Fruit fly (Drosophila melanogaster): ENCODE data around the gene CG3909.

DNA sequence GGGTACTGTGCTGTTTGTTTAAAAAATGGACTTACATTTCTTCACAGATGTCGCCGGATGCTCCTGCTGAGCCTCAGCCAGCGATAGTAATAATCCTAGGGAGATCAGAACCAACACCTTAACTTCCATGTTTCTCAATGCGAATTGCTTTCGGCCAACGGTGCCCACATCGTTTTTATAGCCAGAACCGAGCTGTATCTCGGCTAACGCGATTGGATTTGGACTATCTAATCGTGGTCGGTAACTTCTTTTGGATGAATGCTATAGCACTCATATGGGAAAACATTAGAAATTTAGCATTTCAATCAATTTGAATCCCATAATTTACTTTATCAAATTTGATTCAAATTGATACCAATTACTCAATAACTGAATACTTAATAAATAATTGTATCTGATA lies 12.9 kb downstream of the CG3909 start, which contains the start of gene Npc2d:
- no peak for TF ChIP-seq psq (optimal IDR thresholded peaks at IDR 0.05)
- no peak for TF ChIP-seq Dll (optimal IDR thresholded peaks at IDR 0.05)
